Fruit fly (Drosophila melanogaster): Measurements from ENCODE around the gene CG46434.
A peak's percentile ranks its signal among the peaks of the same experiment; 100 is the strongest.

The CG46434 gene

dm6 chr3L:19562146-19562700 is 18.2 kb upstream of the CG46434 start:
- TF ChIP-seq ovo (GFP tag; optimal IDR thresholded peaks at IDR 0.05) (no peak), pad (GFP tag; optimal IDR thresholded peaks at IDR 0.05) (no peak), CG7101 (tag; optimal IDR thresholded peaks at IDR 0.05) (no peak), CG1620 (GFP tag; optimal IDR thresholded peaks at IDR 0.05) (no peak), CG5204 (GFP tag; optimal IDR thresholded peaks at IDR 0.05) (no peak), CG11617 (GFP tag; optimal IDR thresholded peaks at IDR 0.05) (no peak), cic (GFP tag; optimal IDR thresholded peaks at IDR 0.05) (no peak), Clk (GFP tag; optimal IDR thresholded peaks at IDR 0.05) (no peak), bab1 (GFP tag; optimal IDR thresholded peaks at IDR 0.05) (no peak), CG33017 (tag; optimal IDR thresholded peaks at IDR 0.05) (no peak), toe (GFP tag; optimal IDR thresholded peaks at IDR 0.05) (no peak), Hr96 (GFP tag; optimal IDR thresholded peaks at IDR 0.05) (no peak)

- peak; percentile 25 for TF ChIP-seq CG5204 (GFP tag; optimal IDR thresholded peaks at IDR 0.05)
- TF ChIP-seq CG1620 (GFP tag; optimal IDR thresholded peaks at IDR 0.05): no peak
These were observed 17.7 kb upstream of the CG46434 start for dm6 chr3L:19561745-19562144.

- TF ChIP-seq CG33017 (tag; optimal IDR thresholded peaks at IDR 0.05) (no peak), cic (GFP tag; optimal IDR thresholded peaks at IDR 0.05) (no peak), Crg-1 (GFP tag; optimal IDR thresholded peaks at IDR 0.05) (no peak), CG1620 (GFP tag; optimal IDR thresholded peaks at IDR 0.05) (no peak), CG5204 (GFP tag; optimal IDR thresholded peaks at IDR 0.05) (peak; percentile 50), bab1 (GFP tag; optimal IDR thresholded peaks at IDR 0.05) (no peak), Clk (GFP tag; optimal IDR thresholded peaks at IDR 0.05) (no peak), kay (GFP tag; ENCODE audit: borderline replicate concordance) (no peak), Mnt (GFP tag; optimal IDR thresholded peaks at IDR 0.05) (no peak), ovo (GFP tag; optimal IDR thresholded peaks at IDR 0.05) (no peak), CG11617 (GFP tag; optimal IDR thresholded peaks at IDR 0.05) (no peak), CG7101 (tag; optimal IDR thresholded peaks at IDR 0.05) (peak; percentile 33), pad (GFP tag; optimal IDR thresholded peaks at IDR 0.05) (no peak), CG12768 (GFP tag; optimal IDR thresholded peaks at IDR 0.05) (no peak), CG7045 (GFP tag; optimal IDR thresholded peaks at IDR 0.05) (peak; percentile 57), CG14711 (tag; optimal IDR thresholded peaks at IDR 0.05) (peak; percentile 28), toe (GFP tag; optimal IDR thresholded peaks at IDR 0.05) (no peak), tj (GFP tag; optimal IDR thresholded peaks at IDR 0.05) (no peak), Hr96 (GFP tag; optimal IDR thresholded peaks at IDR 0.05) (no peak), cnc (optimal IDR thresholded peaks at IDR 0.05) (no peak)
These were observed 16.8 kb upstream of the CG46434 start for dm6 chr3L:19560695-19561246.

dm6 chr3L:19560005-19560694 is 16.1 kb upstream of the CG46434 start:
- no peak for TF ChIP-seq toe (GFP tag; optimal IDR thresholded peaks at IDR 0.05)
- no peak for TF ChIP-seq Crg-1 (GFP tag; optimal IDR thresholded peaks at IDR 0.05)
- TF ChIP-seq CG12768 (GFP tag; optimal IDR thresholded peaks at IDR 0.05): no peak
- TF ChIP-seq Hr96 (GFP tag; optimal IDR thresholded peaks at IDR 0.05): no peak
- TF ChIP-seq cnc (optimal IDR thresholded peaks at IDR 0.05): no peak

dm6 chr3L:19559171-19559570 is 15.2 kb upstream of the CG46434 start:
- TF ChIP-seq CG1620 (GFP tag; optimal IDR thresholded peaks at IDR 0.05) (no peak), CG14711 (tag; optimal IDR thresholded peaks at IDR 0.05) (no peak)

dm6 chr3L:19558674-19559073 is 14.7 kb upstream of the CG46434 start:
- TF ChIP-seq Crg-1 (GFP tag; optimal IDR thresholded peaks at IDR 0.05) (no peak), CG11617 (GFP tag; optimal IDR thresholded peaks at IDR 0.05) (no peak), CG12768 (GFP tag; optimal IDR thresholded peaks at IDR 0.05) (no peak), toe (GFP tag; optimal IDR thresholded peaks at IDR 0.05) (no peak), CG5204 (GFP tag; optimal IDR thresholded peaks at IDR 0.05) (no peak), bab1 (GFP tag; optimal IDR thresholded peaks at IDR 0.05) (no peak)

- no peak for TF ChIP-seq CG12768 (GFP tag; optimal IDR thresholded peaks at IDR 0.05)
- TF ChIP-seq toe (GFP tag; optimal IDR thresholded peaks at IDR 0.05): no peak
- no peak for TF ChIP-seq CG7101 (tag; optimal IDR thresholded peaks at IDR 0.05)
- no peak for TF ChIP-seq Hr96 (GFP tag; optimal IDR thresholded peaks at IDR 0.05)
- no peak for TF ChIP-seq kay (GFP tag; ENCODE audit: borderline replicate concordance)
- no peak for TF ChIP-seq tj (GFP tag; optimal IDR thresholded peaks at IDR 0.05)
- TF ChIP-seq CG11617 (GFP tag; optimal IDR thresholded peaks at IDR 0.05): no peak
- no peak for TF ChIP-seq ovo (GFP tag; optimal IDR thresholded peaks at IDR 0.05)
- no peak for TF ChIP-seq Crg-1 (GFP tag; optimal IDR thresholded peaks at IDR 0.05)
- no peak for TF ChIP-seq pad (GFP tag; optimal IDR thresholded peaks at IDR 0.05)
- TF ChIP-seq Clk (GFP tag; optimal IDR thresholded peaks at IDR 0.05): no peak
- no peak for TF ChIP-seq CG1620 (GFP tag; optimal IDR thresholded peaks at IDR 0.05)
- no peak for TF ChIP-seq cic (GFP tag; optimal IDR thresholded peaks at IDR 0.05)
- TF ChIP-seq cnc (optimal IDR thresholded peaks at IDR 0.05): no peak
- TF ChIP-seq CG5204 (GFP tag; optimal IDR thresholded peaks at IDR 0.05): no peak
- no peak for TF ChIP-seq CG14711 (tag; optimal IDR thresholded peaks at IDR 0.05)
- no peak for TF ChIP-seq CG7045 (GFP tag; optimal IDR thresholded peaks at IDR 0.05)
- TF ChIP-seq Mnt (GFP tag; optimal IDR thresholded peaks at IDR 0.05): no peak
- TF ChIP-seq bab1 (GFP tag; optimal IDR thresholded peaks at IDR 0.05): no peak
These were observed 14.0 kb upstream of the CG46434 start for dm6 chr3L:19557996-19558375.
